Worm (Caenorhabditis elegans) whole organism, L4/young adult: Measurements from ENCODE around the gene cey-4.
A peak's percentile ranks its signal among the peaks of the same experiment; 100 is the strongest.

ENCODE experiments used
- W03F9.2 ChIP-seq: fragments of 150-350 bp; optimal IDR thresholded peaks from 2 replicates; lab custom pipeline; 2014; ENCODE audit warnings: missing biosample characterization, missing genetic modification characterization
- dao-5 ChIP-seq: sonication (generic microtip); optimal IDR thresholded peaks from 2 replicates; lab custom pipeline; 2016; ENCODE audit warnings: missing genotype, missing genetic modification characterization, moderate library complexity, missing compliant biosample characterization
- him-1 ChIP-seq: sonication (generic microtip); optimal IDR thresholded peaks from 2 replicates; lab custom pipeline; 2016; ENCODE audit warnings: missing genotype, missing genetic modification reagents, missing genetic modification characterization, missing compliant biosample characterization

Gene cey-4

DNA sequence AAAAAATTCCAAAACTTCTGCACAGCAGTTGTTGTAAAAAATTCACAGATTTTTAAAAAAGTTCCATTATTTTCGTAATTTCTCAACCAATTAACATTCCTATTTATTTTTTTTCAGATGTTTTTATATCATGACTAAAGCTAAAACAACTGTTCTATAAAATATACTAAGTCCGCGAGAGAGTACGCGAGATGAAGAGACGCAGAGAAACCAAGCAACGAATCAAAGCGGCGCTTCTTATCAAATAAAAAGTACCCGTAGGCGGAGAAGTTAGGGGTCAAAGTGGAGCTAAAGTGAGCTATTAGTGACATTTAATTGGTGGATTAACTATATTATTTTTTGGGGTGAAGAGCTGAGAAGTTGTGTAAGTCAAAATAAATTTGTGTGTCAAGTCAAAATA lies 35.9 kb downstream of the cey-4 start, which contains the start of gene sbsp-1:
Gene sbsp-1, plus strand, starts transcription at position 301 of the 400 bp plus-strand sequence.
- no peak for TF ChIP-seq him-1
- TF ChIP-seq dao-5 (tag; lab: Kevin White, UChicago), result no peak
- TF ChIP-seq W03F9.2 (tag; lab: Kevin White, UChicago), result no peak

- TF ChIP-seq W03F9.2 (tag; lab: Kevin White, UChicago) (no peak), dao-5 (tag; lab: Kevin White, UChicago) (no peak), him-1 (no peak)
Observed at ce11 chrIII:10831483-10831882, 37.0 kb downstream of the cey-4 start.

ce11 chrIII:10825088-10825487 lies 43.4 kb downstream of the cey-4 start:
- TF ChIP-seq W03F9.2 (tag; lab: Kevin White, UChicago), result no peak
- no peak for TF ChIP-seq him-1
- no peak for TF ChIP-seq dao-5 (tag; lab: Kevin White, UChicago)

DNA sequence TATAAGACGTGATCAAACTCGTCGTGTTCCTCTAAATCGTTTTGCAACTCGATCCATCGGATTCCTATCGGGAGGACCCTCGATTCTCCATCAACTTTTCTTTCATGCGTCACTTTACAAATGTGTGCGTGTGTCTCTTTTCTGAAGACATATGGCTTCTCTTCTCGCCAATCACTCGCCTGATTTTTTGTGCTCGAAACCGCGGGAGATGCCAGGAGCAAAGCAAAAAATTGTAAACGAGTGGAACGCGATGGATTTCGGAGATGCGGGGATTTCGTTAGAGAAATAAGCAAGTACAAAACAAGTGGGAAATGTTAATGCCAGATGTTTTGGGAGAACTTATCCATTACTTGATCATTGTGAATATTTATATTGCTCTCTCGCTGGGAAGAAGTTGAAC lies 44.3 kb downstream of the cey-4 start:
- TF ChIP-seq him-1, result no peak
- no peak for TF ChIP-seq dao-5 (tag; lab: Kevin White, UChicago)
- no peak for TF ChIP-seq W03F9.2 (tag; lab: Kevin White, UChicago)

DNA sequence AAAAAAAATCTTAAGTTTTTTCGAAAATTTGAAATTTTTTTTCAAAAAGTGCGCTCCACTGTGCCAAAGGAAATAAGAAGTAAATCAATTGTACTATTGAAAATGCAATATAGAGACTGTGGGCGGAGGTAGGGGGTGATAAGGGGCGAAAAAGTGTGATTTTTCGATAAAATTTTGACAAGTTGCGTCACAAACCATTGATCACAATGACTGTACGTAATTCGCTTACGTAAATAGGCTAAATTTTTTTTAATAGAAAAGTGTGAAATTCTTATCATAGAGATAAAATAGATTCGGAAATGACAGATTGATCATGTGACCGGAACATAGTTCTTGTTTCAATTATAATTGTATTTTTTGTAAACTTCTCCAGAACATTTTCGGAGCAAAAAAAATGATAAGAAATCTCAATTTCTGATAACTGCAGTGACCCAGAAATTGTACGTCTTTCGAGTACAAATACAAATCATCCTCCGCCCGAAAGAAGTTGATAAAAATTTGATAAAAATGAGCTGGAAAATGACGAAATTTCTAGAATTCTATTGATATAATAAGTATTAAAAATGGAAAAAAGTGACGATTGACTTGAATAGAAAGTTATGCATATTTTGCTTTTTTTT lies 45.9 kb downstream of the cey-4 start:
- no peak for TF ChIP-seq W03F9.2 (tag; lab: Kevin White, UChicago)
- TF ChIP-seq dao-5 (tag; lab: Kevin White, UChicago), result no peak
- no peak for TF ChIP-seq him-1

DNA sequence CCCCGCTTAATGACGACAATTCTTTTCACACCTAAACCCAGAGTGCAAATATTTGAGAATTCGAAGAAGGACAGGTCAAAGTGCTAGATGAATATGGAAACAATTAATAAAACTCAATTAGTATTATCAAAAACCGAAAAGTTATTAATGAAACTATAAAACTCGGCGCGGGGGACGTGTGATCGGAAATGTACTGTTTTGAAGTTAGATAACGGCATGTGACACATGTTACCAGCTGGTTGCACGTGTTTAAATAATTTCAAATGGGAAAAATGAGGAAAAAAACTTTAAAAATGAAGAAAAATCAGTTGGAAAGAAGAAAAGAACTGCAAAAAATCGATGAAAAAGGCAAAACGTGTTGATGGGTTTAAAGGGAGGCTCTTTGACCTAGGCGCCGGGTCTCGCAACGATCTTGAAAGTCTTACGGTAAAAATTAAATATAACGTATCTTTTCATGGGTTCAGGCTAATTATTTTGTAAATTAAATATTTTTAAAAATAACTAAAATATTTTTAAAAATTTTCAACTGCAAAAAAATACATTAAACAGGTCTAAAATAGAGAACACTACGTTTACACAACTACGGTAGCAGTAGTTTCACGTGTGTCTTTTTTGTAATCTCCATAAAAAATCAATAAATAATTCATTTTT lies 47.8 kb downstream of the cey-4 start:
- peak; percentile 5 for TF ChIP-seq W03F9.2 (tag; lab: Kevin White, UChicago)
- no peak for TF ChIP-seq dao-5 (tag; lab: Kevin White, UChicago)

DNA sequence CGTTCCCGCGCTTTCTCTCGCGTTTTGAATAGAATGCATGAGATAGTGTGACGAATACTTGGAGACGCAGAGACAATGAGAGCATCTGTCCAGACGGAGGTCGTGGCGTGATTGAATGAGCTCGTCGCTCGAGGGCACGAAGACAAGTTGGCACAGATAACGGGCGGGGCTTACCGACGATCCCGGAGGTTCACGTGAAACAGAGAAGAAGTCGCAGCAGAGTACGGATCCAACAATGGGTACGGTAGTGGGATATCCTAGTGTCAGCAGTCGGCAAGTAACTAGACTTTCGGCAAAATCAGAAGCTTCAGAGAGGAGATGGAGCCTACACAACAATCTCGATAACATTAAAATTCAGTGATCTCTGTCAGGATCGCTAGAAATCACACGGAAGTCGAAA lies 48.7 kb downstream of the cey-4 start:
- TF ChIP-seq dao-5 (tag; lab: Kevin White, UChicago) (no peak), him-1 (no peak), W03F9.2 (tag; lab: Kevin White, UChicago) (no peak)

DNA sequence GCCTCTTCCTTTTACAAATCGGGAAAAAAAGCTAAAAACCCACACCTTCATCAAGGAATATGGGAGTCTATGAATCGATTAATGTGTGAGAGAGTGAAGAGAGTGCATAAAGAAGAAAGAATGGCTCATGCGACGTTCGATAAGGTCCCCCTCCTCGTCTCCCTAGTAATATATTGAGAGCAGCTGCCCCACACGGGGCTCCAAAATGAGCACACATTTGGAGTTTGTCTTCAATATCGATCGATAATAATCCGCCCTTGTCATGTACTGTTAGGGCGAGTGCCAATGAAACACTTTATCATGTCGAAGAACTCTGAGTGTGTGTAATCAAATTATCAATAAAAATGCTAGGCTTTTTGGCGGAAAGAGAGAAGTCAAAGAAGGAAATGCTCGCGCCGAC lies 49.2 kb downstream of the cey-4 start:
- TF ChIP-seq W03F9.2 (tag; lab: Kevin White, UChicago) (no peak), dao-5 (tag; lab: Kevin White, UChicago) (no peak), him-1 (no peak)

ce11 chrIII:10818364-10818763 lies 50.1 kb downstream of the cey-4 start:
- peak; percentile 27 for TF ChIP-seq W03F9.2 (tag; lab: Kevin White, UChicago)
- TF ChIP-seq dao-5 (tag; lab: Kevin White, UChicago), result no peak
